Fruit fly (Drosophila melanogaster) whole organism: ENCODE data around the gene Fbp2.

ENCODE experiments used
- CG8478 ChIP-seq: fragments of >200 bp; optimal IDR thresholded peaks from 2 replicates; lab custom pipeline; 2018; ENCODE audit warnings: inconsistent platforms
- Dll ChIP-seq: fragments of >200 bp; optimal IDR thresholded peaks from 2 replicates; lab custom pipeline; 2017
- EcR ChIP-seq, 2 experiments: fragments of >200 bp; optimal IDR thresholded peaks; 2 replicates each; lab custom pipeline; 2017; ENCODE audit warnings: missing biosample characterization in 2 of 2, missing genetic modification characterization in 2 of 2, missing genetic modification reagents in 2 of 2
- pan ChIP-seq: fragments of >200 bp; optimal IDR thresholded peaks from 2 replicates; lab custom pipeline; 2017
- psq ChIP-seq: fragments of >200 bp; optimal IDR thresholded peaks from 2 replicates; lab custom pipeline; 2017
- usp ChIP-seq: fragments of >200 bp; optimal IDR thresholded peaks from 2 replicates; lab custom pipeline; 2017; ENCODE audit warnings: missing biosample characterization, missing genetic modification characterization, mixed read lengths

dm6 chr2L:9455157-9455556, 28.6 kb downstream of the Fbp2 start:
- no peak for TF ChIP-seq psq (lab: Kevin White, UChicago)
- no peak for TF ChIP-seq CG8478 (lab: Kevin White, UChicago)
- TF ChIP-seq Dll (lab: Kevin White, UChicago): no peak
- no peak for TF ChIP-seq EcR (GFP tag; optimal IDR thresholded peaks at IDR 0.05; lab: Kevin White, UChicago)
- no peak for TF ChIP-seq pan (lab: Kevin White, UChicago)
- no peak for TF ChIP-seq usp (GFP tag; lab: Kevin White, UChicago)
